Fruit fly (Drosophila melanogaster): ENCODE data around the gene Qtzl.
A peak's percentile ranks its signal among the peaks of the same experiment; 100 is the strongest.

Qtzl gene

dm6 chr2L:12013741-12014393 is 18.3 kb downstream of the Qtzl start (continued):
- TF ChIP-seq fd59A (GFP tag; optimal IDR thresholded peaks at IDR 0.05) = no peak
- TF ChIP-seq Sox14 (GFP tag; optimal IDR thresholded peaks at IDR 0.05) = peak; percentile 45
- TF ChIP-seq CG31627 (GFP tag; optimal IDR thresholded peaks at IDR 0.05) = no peak
- no peak for TF ChIP-seq esn (GFP tag; optimal IDR thresholded peaks at IDR 0.05)
- no peak for TF ChIP-seq Hr4 (GFP tag; optimal IDR thresholded peaks at IDR 0.05)
- TF ChIP-seq CG11902 (GFP tag; optimal IDR thresholded peaks at IDR 0.05) = no peak
- no peak for TF ChIP-seq acj6 (GFP tag; optimal IDR thresholded peaks at IDR 0.05)
- TF ChIP-seq CG3919 (GFP tag; optimal IDR thresholded peaks at IDR 0.05) = peak; percentile 71
- TF ChIP-seq Lpt (GFP tag; optimal IDR thresholded peaks at IDR 0.05) = peak; percentile 78
- peak; percentile 46 for TF ChIP-seq CG10669 (GFP tag; optimal IDR thresholded peaks at IDR 0.05)
- TF ChIP-seq Gug (GFP tag; IDR thresholded peaks at IDR 0.05) = no peak
- TF ChIP-seq dsx (GFP tag; optimal IDR thresholded peaks at IDR 0.05; ENCODE audit: poor library complexity, severe bottlenecking) = peak; percentile 98
- TF ChIP-seq vri (GFP tag; optimal IDR thresholded peaks at IDR 0.05) = peak; percentile 95
- peak; percentile 30; the same call in 1 of the 3 replicates for TF ChIP-seq CG8119 (GFP tag; IDR thresholded peaks at IDR 0.05)
- no peak for TF ChIP-seq CG7368 (GFP tag; optimal IDR thresholded peaks at IDR 0.05)
- no peak for TF ChIP-seq CG15336 (GFP tag; IDR thresholded peaks at IDR 0.05)
- no peak for TF ChIP-seq fkh (GFP tag; optimal IDR thresholded peaks at IDR 0.05)
- TF ChIP-seq CG32006 (GFP tag; optimal IDR thresholded peaks at IDR 0.05) = no peak
- no peak for TF ChIP-seq CG16779 (tag; optimal IDR thresholded peaks at IDR 0.05)

dm6 chr2L:12020735-12021134 is 25.2 kb downstream of the Qtzl start, which contains the start of gene Wdr81:
Wdr81 (minus strand) TSS chr2L:12020960.
- TF ChIP-seq lz (GFP tag; optimal IDR thresholded peaks at IDR 0.05) (no peak), CG8632 (GFP tag; optimal IDR thresholded peaks at IDR 0.05) (no peak), CG6276 (GFP tag; optimal IDR thresholded peaks at IDR 0.05) (no peak), CG8319 (GFP tag; optimal IDR thresholded peaks at IDR 0.05) (no peak), CG10631 (GFP tag; optimal IDR thresholded peaks at IDR 0.05) (no peak), CG1621 (tag; optimal IDR thresholded peaks at IDR 0.05) (no peak), Lpt (GFP tag; optimal IDR thresholded peaks at IDR 0.05) (no peak), salr (GFP tag; optimal IDR thresholded peaks at IDR 0.05) (no peak)

- TF ChIP-seq esn (GFP tag; optimal IDR thresholded peaks at IDR 0.05) = peak; percentile 5
- TF ChIP-seq fkh (GFP tag; optimal IDR thresholded peaks at IDR 0.05) = peak; percentile 68
- TF ChIP-seq CG10631 (GFP tag; optimal IDR thresholded peaks at IDR 0.05) = no peak
- peak; percentile 38 for TF ChIP-seq vri (GFP tag; optimal IDR thresholded peaks at IDR 0.05)
- TF ChIP-seq Eip78C (GFP tag) = peak; percentile 17
- TF ChIP-seq CG10669 (GFP tag; optimal IDR thresholded peaks at IDR 0.05) = no peak
Measured at dm6 chr2L:12021193-12021592, 25.7 kb downstream of the Qtzl start.

dm6 chr2L:12024104-12024503 is 28.6 kb downstream of the Qtzl start:
- no peak for TF ChIP-seq pdm3 (GFP tag; optimal IDR thresholded peaks at IDR 0.05)
- no peak for TF ChIP-seq CG11294 (GFP tag; IDR thresholded peaks at IDR 0.05)
- no peak for TF ChIP-seq CG3032 (tag; optimal IDR thresholded peaks at IDR 0.05)

- peak; percentile 11 for TF ChIP-seq topi (GFP tag; optimal IDR thresholded peaks at IDR 0.05)
- peak; percentile 33 for TF ChIP-seq CG6808 (GFP tag; optimal IDR thresholded peaks at IDR 0.05)
- peak; percentile 17 for TF ChIP-seq cyc (GFP tag; optimal IDR thresholded peaks at IDR 0.05)
- TF ChIP-seq Eip75B (GFP tag; optimal IDR thresholded peaks at IDR 0.05) = peak; percentile 4
- no peak for TF ChIP-seq Eip93F (GFP tag; optimal IDR thresholded peaks at IDR 0.05)
- peak; percentile 49 for TF ChIP-seq net (GFP tag; optimal IDR thresholded peaks at IDR 0.05)
- TF ChIP-seq CG11762 (GFP tag; optimal IDR thresholded peaks at IDR 0.05; ENCODE audit: insufficient read depth) = no peak
- TF ChIP-seq Hr39 (GFP tag; optimal IDR thresholded peaks at IDR 0.05) = no peak
- no peak for TF ChIP-seq fkh (GFP tag; optimal IDR thresholded peaks at IDR 0.05)
- no peak for TF ChIP-seq Hr38 (GFP tag; optimal IDR thresholded peaks at IDR 0.05)
- TF ChIP-seq CG31627 (GFP tag; optimal IDR thresholded peaks at IDR 0.05) = peak; percentile 31
- peak; percentile 21 for TF ChIP-seq Ets96B (tag; optimal IDR thresholded peaks at IDR 0.05)
- peak; percentile 38 for TF ChIP-seq CG3032 (tag; optimal IDR thresholded peaks at IDR 0.05)
- no peak for TF ChIP-seq CG11902 (GFP tag; optimal IDR thresholded peaks at IDR 0.05)
- peak; percentile 49 for TF ChIP-seq CG15336 (GFP tag; IDR thresholded peaks at IDR 0.05)
- peak; percentile 70; the same call in 2 of the 3 replicates for TF ChIP-seq eg (GFP tag; IDR thresholded peaks at IDR 0.05)
- peak; percentile 77 for TF ChIP-seq Eip78C (GFP tag)
- no peak for TF ChIP-seq Gug (GFP tag; IDR thresholded peaks at IDR 0.05)
- TF ChIP-seq spab (GFP tag; optimal IDR thresholded peaks at IDR 0.05) = peak; percentile 27
- TF ChIP-seq CG16779 (tag; optimal IDR thresholded peaks at IDR 0.05) = no peak
- TF ChIP-seq Sox15 (GFP tag; optimal IDR thresholded peaks at IDR 0.05) = no peak
Measured at dm6 chr2L:12025505-12025904, 30.0 kb downstream of the Qtzl start.
